Worm (Caenorhabditis elegans): ENCODE results near the gene fbxa-80.

- no peak for TF ChIP-seq aly-2 (tag; optimal IDR thresholded peaks at IDR 0.05)
- TF ChIP-seq egl-27 (tag; optimal IDR thresholded peaks at IDR 0.05): no peak
- TF ChIP-seq nhr-77 (tag; optimal IDR thresholded peaks at IDR 0.05): no peak
Measured at ce11 chrIII:1269156-1269555, 45.9 kb downstream of the fbxa-80 start, which contains the start of gene fbxa-32.
